Worm (Caenorhabditis elegans) whole organism, L1 larva: ENCODE data around the gene C34C12.9.

ENCODE experiments used
- ceh-82 ChIP-seq, 3 experiments: fragments of 150-350 bp in 1 of 3; sonication (generic microtip) in 2 of 3; optimal IDR thresholded peaks; 2 replicates each; lab custom pipeline; 2014 to 2017; ENCODE audit warnings: missing biosample characterization in 3 of 3, missing genetic modification characterization in 3 of 3
- lsy-2 ChIP-seq, 2 experiments: fragments of 150-350 bp; optimal IDR thresholded peaks; 2 replicates each; lab custom pipeline; 2014; ENCODE audit warnings: missing biosample characterization in 2 of 2, missing genetic modification characterization in 2 of 2
- nhr-28 ChIP-seq: fragments of 150-350 bp; optimal IDR thresholded peaks from 2 replicates; lab custom pipeline; 2014; ENCODE audit warnings: missing biosample characterization, missing genetic modification characterization
- sptf-1 ChIP-seq: fragments of 150-350 bp; optimal IDR thresholded peaks from 2 replicates; lab custom pipeline; 2014; ENCODE audit warnings: missing biosample characterization, missing genetic modification characterization
- xbp-1 ChIP-seq: sonication (generic microtip); optimal IDR thresholded peaks from 2 replicates; lab custom pipeline; 2016; ENCODE audit warnings: missing genetic modification characterization, missing compliant biosample characterization

- TF ChIP-seq lsy-2 (tag; optimal IDR thresholded peaks at IDR 0.05; lab: Kevin White, UChicago) (no peak), sptf-1 (tag; lab: Kevin White, UChicago) (no peak), nhr-28 (tag; lab: Kevin White, UChicago) (no peak), xbp-1 (no peak), ceh-82 (tag; optimal IDR thresholded peaks at IDR 0.05; lab: Kevin White, UChicago) (no peak)
Observed at ce11 chrIII:3504239-3504638, 28.9 kb upstream of the C34C12.9 start.
